Fruit fly (Drosophila melanogaster): ENCODE measurements around the gene Akap200.

Gene Akap200

dm6 chr2L:8480825-8481224 lies 65.3 kb downstream of the Akap200 start:
- no peak for TF ChIP-seq Dll (optimal IDR thresholded peaks at IDR 0.05)
- no peak for TF ChIP-seq pan (optimal IDR thresholded peaks at IDR 0.05)
- no peak for TF ChIP-seq CG8478 (optimal IDR thresholded peaks at IDR 0.05)
- TF ChIP-seq usp (GFP tag; optimal IDR thresholded peaks at IDR 0.05): no peak
- no peak for TF ChIP-seq EcR (GFP tag; optimal IDR thresholded peaks at IDR 0.05)
- no peak for TF ChIP-seq psq (optimal IDR thresholded peaks at IDR 0.05)
